Worm (Caenorhabditis elegans) whole organism, mixed stage, embryonic: Measurements from ENCODE around the gene C03E10.3.

Experiments used
- blmp-1 ChIP-seq: fragments of 150-350 bp; optimal IDR thresholded peaks from 2 replicates; lab custom pipeline; 2014; ENCODE audit warnings: missing biosample characterization, missing genetic modification characterization
- elt-3 ChIP-seq: fragments of 150-350 bp; optimal IDR thresholded peaks from 2 replicates; lab custom pipeline; 2014; ENCODE audit warnings: missing biosample characterization, missing genetic modification characterization
- lin-13 ChIP-seq: fragments of 150-350 bp; optimal IDR thresholded peaks from 2 replicates; lab custom pipeline; 2014; ENCODE audit warnings: missing biosample characterization, missing genetic modification characterization
- mab-5 ChIP-seq: fragments of 150-350 bp; optimal IDR thresholded peaks from 2 replicates; lab custom pipeline; 2014; ENCODE audit warnings: missing biosample characterization, missing genetic modification characterization
- sem-2 ChIP-seq: fragments of 200-800 bp; sonication (Bioruptor generic); optimal IDR thresholded peaks from 2 replicates; lab custom pipeline; 2018; ENCODE audit warnings: mild to moderate bottlenecking, missing genetic modification characterization, missing compliant biosample characterization
- snpc-4 ChIP-seq: fragments of 150-350 bp; optimal IDR thresholded peaks from 2 replicates; lab custom pipeline; 2014; ENCODE audit warnings: missing biosample characterization, missing genetic modification characterization
- sptf-1 ChIP-seq: sonication (generic microtip); optimal IDR thresholded peaks from 2 replicates; lab custom pipeline; 2017; ENCODE audit warnings: mild to moderate bottlenecking, missing genetic modification characterization, moderate library complexity, missing compliant biosample characterization
- unc-39 ChIP-seq: fragments of 150-350 bp; optimal IDR thresholded peaks from 2 replicates; lab custom pipeline; 2014; ENCODE audit warnings: missing biosample characterization, missing genetic modification characterization

DNA sequence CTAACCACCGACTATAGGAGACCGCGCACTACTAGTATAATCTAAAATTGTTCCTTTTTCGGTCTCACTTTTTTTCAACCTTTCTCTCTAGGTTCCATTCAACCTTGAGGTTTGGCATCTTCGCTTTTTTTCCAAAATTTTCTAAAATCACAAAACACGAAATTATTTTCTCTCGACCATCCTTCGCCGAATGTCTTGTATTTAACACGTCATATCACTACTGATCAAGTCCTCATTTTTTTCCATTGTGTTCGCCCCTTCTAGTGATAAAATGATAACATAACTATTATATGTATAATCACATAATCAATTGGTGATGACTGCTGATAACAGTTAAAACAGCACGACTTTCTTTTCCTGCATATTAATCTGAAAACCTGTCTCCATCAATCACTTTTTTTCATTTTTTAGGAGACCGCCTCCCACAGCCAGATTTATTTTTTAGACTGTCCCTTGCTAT, 24.8 kb downstream of the C03E10.3 start, which contains the start of gene T03F7.7:
- TF ChIP-seq lin-13 (tag; lab: Kevin White, UChicago) = no peak
- no peak for TF ChIP-seq mab-5
- no peak for TF ChIP-seq unc-39 (tag; lab: Kevin White, UChicago)
- no peak for TF ChIP-seq snpc-4 (tag; lab: Kevin White, UChicago)
- TF ChIP-seq elt-3 (tag; lab: Kevin White, UChicago) = no peak
- TF ChIP-seq blmp-1 (tag; lab: Kevin White, UChicago) = no peak
- TF ChIP-seq sptf-1 (tag; lab: Kevin White, UChicago) = no peak
- TF ChIP-seq sem-2 (GFP tag; lab: Kevin White, UChicago) = no peak
